Worm (Caenorhabditis elegans): Measurements from ENCODE around the gene T08G5.3.
"Not testable (repeated sequence)": the region's sequence is repeated elsewhere in the genome, so short reads cannot be mapped to it uniquely, and the experiment has no call there.

The T08G5.3 gene

ce11 chrV:14057540-14057939 is 30.3 kb upstream of the T08G5.3 start, which contains the start of gene F58D12.3:
Gene F58D12.3 (plus strand): TSS chrV:14057840.
- no peak for TF ChIP-seq pha-4 (tag; optimal IDR thresholded peaks at IDR 0.05)
- no peak for TF ChIP-seq elt-1 (tag; optimal IDR thresholded peaks at IDR 0.05; ENCODE audit: borderline replicate concordance, insufficient read depth)
- TF ChIP-seq tbx-8 (GFP tag; optimal IDR thresholded peaks at IDR 0.05): no peak
- TF ChIP-seq ceh-43 (GFP tag; optimal IDR thresholded peaks at IDR 0.05): no peak
- no peak for TF ChIP-seq ham-2 (GFP tag; optimal IDR thresholded peaks at IDR 0.05)
- no peak for TF ChIP-seq snpc-4 (tag; optimal IDR thresholded peaks at IDR 0.05)
- no peak for TF ChIP-seq mab-5 (tag; optimal IDR thresholded peaks at IDR 0.05)
- TF ChIP-seq nhr-76 (tag; optimal IDR thresholded peaks at IDR 0.05): no peak
- no peak for TF ChIP-seq sem-2 (GFP tag; optimal IDR thresholded peaks at IDR 0.05)

ce11 chrV:14055097-14055496 is 27.8 kb upstream of the T08G5.3 start:
- TF ChIP-seq sptf-1 (tag; optimal IDR thresholded peaks at IDR 0.05) (peak; percentile 49), unc-120 (tag; optimal IDR thresholded peaks at IDR 0.05; ENCODE audit: poor library complexity, severe bottlenecking) (peak; percentile 11), lsy-2 (tag; optimal IDR thresholded peaks at IDR 0.05) (peak; percentile 26), ces-1 (GFP tag; optimal IDR thresholded peaks at IDR 0.05) (peak; percentile 65), pha-4 (tag; optimal IDR thresholded peaks at IDR 0.05) (peak; percentile 51), lin-13 (tag; optimal IDR thresholded peaks at IDR 0.05) (peak; percentile 34), cnd-1 (tag; optimal IDR thresholded peaks at IDR 0.05) (peak; percentile 25), nhr-237 (tag; optimal IDR thresholded peaks at IDR 0.05) (peak; percentile 38)

DNA sequence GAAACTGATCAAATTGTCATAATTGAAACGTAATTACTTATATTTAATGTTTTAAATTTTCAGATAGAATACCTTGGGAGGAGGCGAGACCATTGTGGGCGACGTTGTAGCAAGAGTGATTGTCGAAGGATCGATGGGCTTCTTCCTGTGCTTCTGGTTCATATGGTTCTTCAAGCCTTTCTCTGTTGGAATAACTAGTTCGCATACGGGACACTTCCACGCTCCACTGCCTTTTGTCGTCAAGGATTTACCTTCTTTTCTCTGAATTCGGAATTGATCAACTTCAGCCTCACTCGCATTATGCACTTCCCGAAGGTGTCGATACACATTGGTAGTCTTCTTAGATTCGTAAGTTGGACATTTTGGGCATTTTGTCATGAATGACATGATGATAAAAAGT is 22.0 kb upstream of the T08G5.3 start, which contains the start of gene F58D12.1:
Gene F58D12.1, plus strand, starts transcription at position 301 of the 400 bp plus-strand sequence.
- TF ChIP-seq unc-62 (GFP tag; optimal IDR thresholded peaks at IDR 0.05); lin-13 (tag; optimal IDR thresholded peaks at IDR 0.05); blmp-1 (tag; optimal IDR thresholded peaks at IDR 0.05): not testable (repeated sequence)

ce11 chrV:14038328-14039084 is 11.2 kb upstream of the T08G5.3 start, which contains the start of gene vps-39:
Gene vps-39 (minus strand): TSS chrV:14038378.
- TF ChIP-seq unc-120 (tag; optimal IDR thresholded peaks at IDR 0.05; ENCODE audit: poor library complexity, severe bottlenecking) (peak; percentile 45), mls-2 (tag; optimal IDR thresholded peaks at IDR 0.05) (peak; percentile 44), drap-1 (GFP tag; optimal IDR thresholded peaks at IDR 0.05) (peak; percentile 34), sptf-1 (tag; optimal IDR thresholded peaks at IDR 0.05) (peak; percentile 65), M03D4.4 (tag; optimal IDR thresholded peaks at IDR 0.05) (peak; percentile 23)

DNA sequence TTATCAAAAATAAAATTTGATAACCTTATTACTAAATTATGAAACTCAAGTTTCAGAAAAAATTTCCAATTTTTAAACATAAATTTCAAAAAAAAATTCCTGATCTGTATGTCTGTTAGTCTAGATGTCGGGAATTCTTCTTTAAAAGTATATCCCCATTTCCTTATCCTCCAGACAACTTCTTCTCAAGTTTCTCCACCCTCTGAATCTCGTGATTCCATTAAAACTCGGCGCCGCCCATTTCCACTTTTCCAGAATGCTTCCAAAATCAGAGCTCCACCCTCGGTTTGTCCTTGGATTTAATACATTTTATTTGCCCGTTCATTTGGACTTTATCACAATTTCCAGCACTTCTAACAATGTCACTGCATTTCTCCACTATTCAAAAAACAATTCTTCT is 6.4 kb upstream of the T08G5.3 start, which contains the start of gene ins-10:
Gene ins-10, plus strand, starts transcription at position 301 of the 400 bp plus-strand sequence.
- TF ChIP-seq tbx-8 (GFP tag; optimal IDR thresholded peaks at IDR 0.05) (no peak), zip-8 (tag; optimal IDR thresholded peaks at IDR 0.05) (no peak), nhr-12 (tag; optimal IDR thresholded peaks at IDR 0.05) (no peak), bed-3 (GFP tag; optimal IDR thresholded peaks at IDR 0.05) (no peak), ces-1 (GFP tag; optimal IDR thresholded peaks at IDR 0.05) (no peak), mab-5 (tag; optimal IDR thresholded peaks at IDR 0.05) (no peak), unc-62 (GFP tag; optimal IDR thresholded peaks at IDR 0.05) (no peak), flh-1 (GFP tag; optimal IDR thresholded peaks at IDR 0.05) (no peak), elt-3 (tag; optimal IDR thresholded peaks at IDR 0.05) (no peak), drap-1 (GFP tag; optimal IDR thresholded peaks at IDR 0.05) (no peak), nhr-237 (tag; optimal IDR thresholded peaks at IDR 0.05) (no peak), nhr-2 (tag; optimal IDR thresholded peaks at IDR 0.05) (no peak), blmp-1 (tag; optimal IDR thresholded peaks at IDR 0.05) (no peak), nhr-76 (tag; optimal IDR thresholded peaks at IDR 0.05) (no peak), lin-32 (GFP tag; optimal IDR thresholded peaks at IDR 0.05) (no peak), mls-2 (tag; optimal IDR thresholded peaks at IDR 0.05) (no peak)

- no peak for TF ChIP-seq pha-4 (tag; optimal IDR thresholded peaks at IDR 0.05)
- TF ChIP-seq cnd-1 (tag; optimal IDR thresholded peaks at IDR 0.05): peak; percentile 14
- no peak for TF ChIP-seq hlh-1 (tag; optimal IDR thresholded peaks at IDR 0.05)
These were observed 1.0 kb upstream of the T08G5.3 start for ce11 chrV:14028256-14028743.
